Worm (Caenorhabditis elegans): ENCODE results near the gene Y110A2AL.6.
A peak's percentile ranks its signal among the peaks of the same experiment; 100 is the strongest.
"Not testable (repeated sequence)": the region's sequence is repeated elsewhere in the genome, so short reads cannot be mapped to it uniquely, and the experiment has no call there.

Y110A2AL.6 gene

ce11 chrII:2846552-2846951, 5.1 kb upstream of the Y110A2AL.6 start:
- TF ChIP-seq elt-1 (tag; optimal IDR thresholded peaks at IDR 0.05) (no peak), pha-4 (tag; optimal IDR thresholded peaks at IDR 0.05) (no peak), zag-1 (tag; optimal IDR thresholded peaks at IDR 0.05) (no peak), nhr-76 (tag; optimal IDR thresholded peaks at IDR 0.05) (no peak), nhr-43 (tag; optimal IDR thresholded peaks at IDR 0.05; ENCODE audit: poor library complexity, severe bottlenecking) (no peak), tbx-2 (tag; optimal IDR thresholded peaks at IDR 0.05) (no peak), nhr-237 (tag; optimal IDR thresholded peaks at IDR 0.05) (no peak), ZK546.5 (tag; optimal IDR thresholded peaks at IDR 0.05) (no peak), nhr-67 (tag; optimal IDR thresholded peaks at IDR 0.05) (no peak), nhr-25 (tag; optimal IDR thresholded peaks at IDR 0.05) (no peak), aly-2 (tag; optimal IDR thresholded peaks at IDR 0.05) (no peak), nfya-1 (tag; optimal IDR thresholded peaks at IDR 0.05; ENCODE audit: insufficient read depth) (no peak), unc-62 (GFP tag; optimal IDR thresholded peaks at IDR 0.05) (no peak), lin-39 (tag; optimal IDR thresholded peaks at IDR 0.05) (no peak), fkh-2 (tag; optimal IDR thresholded peaks at IDR 0.05) (no peak), elt-3 (tag; optimal IDR thresholded peaks at IDR 0.05) (no peak), pqm-1 (tag; optimal IDR thresholded peaks at IDR 0.05) (no peak), egl-27 (tag; optimal IDR thresholded peaks at IDR 0.05) (no peak), lin-15B (tag; optimal IDR thresholded peaks at IDR 0.05) (no peak), ceh-82 (tag; optimal IDR thresholded peaks at IDR 0.05) (no peak)

ce11 chrII:2845674-2846073, 4.2 kb upstream of the Y110A2AL.6 start:
- TF ChIP-seq ceh-16 (tag; optimal IDR thresholded peaks at IDR 0.05): no peak
- no peak for TF ChIP-seq pha-4 (tag; optimal IDR thresholded peaks at IDR 0.05)
- TF ChIP-seq tbx-2 (tag; optimal IDR thresholded peaks at IDR 0.05): no peak

ce11 chrII:2843088-2843487, 1.7 kb upstream of the Y110A2AL.6 start, which contains the start of gene Y110A2AL.7:
Gene Y110A2AL.7, minus strand, starts transcription at chrII:2843188.
- TF ChIP-seq egl-5 (tag; optimal IDR thresholded peaks at IDR 0.05): no peak
- no peak for TF ChIP-seq nhr-43 (tag; optimal IDR thresholded peaks at IDR 0.05; ENCODE audit: poor library complexity, severe bottlenecking)
- TF ChIP-seq eor-1 (tag; optimal IDR thresholded peaks at IDR 0.05): no peak
- no peak for TF ChIP-seq nhr-67 (tag; optimal IDR thresholded peaks at IDR 0.05)
- no peak for TF ChIP-seq elt-3 (tag; optimal IDR thresholded peaks at IDR 0.05)

ce11 chrII:2839004-2839403, 2.4 kb downstream of the Y110A2AL.6 start, which contains the start of gene Y110A2AL.4:
Gene Y110A2AL.4, plus strand, starts transcription at chrII:2839304.
- TF ChIP-seq skn-1, egl-27, aly-2 (tag; optimal IDR thresholded peaks at IDR 0.05): not testable (repeated sequence)

ce11 chrII:2836853-2837252, 4.6 kb downstream of the Y110A2AL.6 start, which contains the start of gene K12H6.7:
Gene K12H6.7, minus strand, starts transcription at chrII:2836953.
- TF ChIP-seq snpc-4 (tag; optimal IDR thresholded peaks at IDR 0.05) (no peak), egl-5 (tag; optimal IDR thresholded peaks at IDR 0.05) (no peak), nhr-77 (tag; optimal IDR thresholded peaks at IDR 0.05) (no peak), ama-1 (optimal IDR thresholded peaks at IDR 0.05) (no peak), fkh-10 (GFP tag; optimal IDR thresholded peaks at IDR 0.05) (no peak), ztf-4 (tag; optimal IDR thresholded peaks at IDR 0.05) (no peak)

- TF ChIP-seq elt-2 (tag; optimal IDR thresholded peaks at IDR 0.05) (peak; percentile 86), pqm-1 (tag; optimal IDR thresholded peaks at IDR 0.05) (peak; percentile 84), tbx-2 (tag; optimal IDR thresholded peaks at IDR 0.05) (no peak), ceh-9 (tag; optimal IDR thresholded peaks at IDR 0.05) (no peak), elt-3 (tag; optimal IDR thresholded peaks at IDR 0.05) (no peak), ceh-28 (tag; optimal IDR thresholded peaks at IDR 0.05) (no peak), jun-1 (tag; optimal IDR thresholded peaks at IDR 0.05) (peak; percentile 5), pha-4 (tag; optimal IDR thresholded peaks at IDR 0.05) (peak; percentile 86)
Observed at ce11 chrII:2834105-2834504, 7.3 kb downstream of the Y110A2AL.6 start.

Data from whole organism, L3 larva.